Worm (Caenorhabditis elegans) whole organism, L4/young adult: ENCODE data around the gene T19D12.4.

Experiments used
- W03F9.2 ChIP-seq: fragments of 150-350 bp; optimal IDR thresholded peaks from 2 replicates; lab custom pipeline; 2014; ENCODE audit warnings: missing biosample characterization, missing genetic modification characterization
- him-1 ChIP-seq: sonication (generic microtip); optimal IDR thresholded peaks from 2 replicates; lab custom pipeline; 2016; ENCODE audit warnings: missing genotype, missing genetic modification reagents, missing genetic modification characterization, missing compliant biosample characterization

DNA sequence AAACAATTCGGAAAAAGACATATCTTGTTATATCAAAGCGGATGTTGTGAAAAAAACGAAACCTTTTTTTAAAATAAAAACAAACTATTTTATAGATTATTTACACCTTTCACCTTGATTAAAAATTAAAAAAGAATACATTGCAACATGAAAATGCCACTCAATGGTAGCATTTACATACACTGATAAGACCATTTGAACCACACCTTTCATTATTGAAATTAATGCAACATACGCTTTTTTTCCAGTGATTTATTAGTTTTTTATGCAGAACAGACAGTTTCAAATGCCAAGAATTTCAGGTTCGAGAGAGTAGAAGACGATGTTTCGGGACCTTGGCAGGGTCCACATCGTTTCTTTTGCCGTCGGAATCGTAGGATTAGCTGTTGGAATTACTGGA lies 35.7 kb downstream of the T19D12.4 start, which contains the start of gene T19D12.1:
- TF ChIP-seq W03F9.2 (tag; lab: Kevin White, UChicago): no peak
- TF ChIP-seq him-1 (tag; lab: Kevin White, UChicago): no peak
